Worm (Caenorhabditis elegans) whole organism, young adult: ENCODE data around the gene F26A1.7.
A peak's percentile ranks its signal among the peaks of the same experiment; 100 is the strongest.

Experiments used
- B0336.3 ChIP-seq: fragments of 200-800 bp; sonication (Bioruptor generic); IDR thresholded peaks from 2 replicates; pipeline ENCODE4 v1.3.6; 2022; ENCODE audit warnings: missing genetic modification characterization, missing compliant biosample characterization
- C17E4.6 ChIP-seq: fragments of 200-800 bp; sonication (Bioruptor generic); IDR thresholded peaks from 2 replicates; pipeline ENCODE4 v1.3.6; 2022; ENCODE audit warnings: missing genetic modification reagents, missing genetic modification characterization, missing compliant biosample characterization
- F33H1.4 ChIP-seq: fragments of 200-800 bp; sonication (Bioruptor generic); IDR thresholded peaks from 2 replicates; pipeline ENCODE4 v1.3.6; 2022; ENCODE audit warnings: missing genetic modification reagents, missing genetic modification characterization, missing compliant biosample characterization
- F37B4.10 ChIP-seq: fragments of 200-800 bp; sonication (Bioruptor generic); IDR thresholded peaks from 2 replicates; pipeline ENCODE4 v1.3.6; 2022; ENCODE audit warnings: missing genetic modification characterization, missing compliant biosample characterization
- F39B2.1 ChIP-seq: fragments of 200-800 bp; sonication (Bioruptor generic); IDR thresholded peaks from 2 replicates; pipeline ENCODE4 v1.3.6; 2022; ENCODE audit warnings: missing genetic modification reagents, missing genetic modification characterization, missing compliant biosample characterization
- K11D2.4 ChIP-seq: fragments of 200-800 bp; sonication (Bioruptor generic); IDR thresholded peaks from 2 replicates; pipeline ENCODE4 v1.3.6; 2022; ENCODE audit warnings: missing genetic modification reagents, missing genetic modification characterization, missing compliant biosample characterization
- T07F8.4 ChIP-seq: sonication (generic microtip); optimal IDR thresholded peaks from 2 replicates; lab custom pipeline; 2016; ENCODE audit warnings: mild to moderate bottlenecking, missing genetic modification characterization, moderate library complexity, missing compliant biosample characterization
- T26A5.8 ChIP-seq: sonication (generic microtip); optimal IDR thresholded peaks from 2 replicates; lab custom pipeline; 2016; ENCODE audit warnings: missing genetic modification characterization, missing compliant biosample characterization
- Y95B8A.8 ChIP-seq: fragments of 200-800 bp; sonication (Bioruptor generic); IDR thresholded peaks from 2 replicates; pipeline ENCODE4 v1.3.6; 2022; ENCODE audit warnings: missing genetic modification reagents, missing genetic modification characterization, missing compliant biosample characterization
- aptf-3 ChIP-seq: fragments of 200-800 bp; sonication (Bioruptor generic); IDR thresholded peaks from 2 replicates; pipeline ENCODE4 v1.3.6; 2022; ENCODE audit warnings: missing genetic modification characterization, missing compliant biosample characterization
- bed-2 ChIP-seq: fragments of 200-800 bp; sonication (Bioruptor generic); IDR thresholded peaks from 2 replicates; pipeline ENCODE4 v1.3.6; 2022; ENCODE audit warnings: missing genetic modification reagents, missing genetic modification characterization, missing compliant biosample characterization
- ceh-79 ChIP-seq: sonication (generic microtip); optimal IDR thresholded peaks from 2 replicates; lab custom pipeline; 2017; ENCODE audit warnings: mild to moderate bottlenecking, missing genetic modification characterization, missing compliant biosample characterization
- die-1 ChIP-seq: sonication (generic microtip); optimal IDR thresholded peaks from 2 replicates; lab custom pipeline; 2016; ENCODE audit warnings: missing genotype, mild to moderate bottlenecking, missing genetic modification characterization, missing compliant biosample characterization
- dox-1 ChIP-seq: fragments of 200-800 bp; sonication (Bioruptor generic); IDR thresholded peaks from 2 replicates; pipeline ENCODE4 v1.3.6; 2022; ENCODE audit warnings: missing genetic modification reagents, missing genetic modification characterization, missing compliant biosample characterization
- dpl-1 ChIP-seq: fragments of 150-350 bp; optimal IDR thresholded peaks from 2 replicates; lab custom pipeline; 2014; ENCODE audit warnings: missing biosample characterization, missing genetic modification reagents, missing genetic modification characterization
- ets-4 ChIP-seq: fragments of 200-800 bp; sonication (Bioruptor generic); optimal IDR thresholded peaks from 2 replicates; lab custom pipeline; 2018; ENCODE audit warnings: mild to moderate bottlenecking, missing genetic modification characterization, missing compliant biosample characterization
- him-1 ChIP-seq: sonication (generic microtip); optimal IDR thresholded peaks from 2 replicates; lab custom pipeline; 2016; ENCODE audit warnings: missing genotype, missing genetic modification reagents, missing genetic modification characterization, missing compliant biosample characterization
- let-607 ChIP-seq, 2 experiments: fragments of 200-800 bp in 1 of 2; sonication (Bioruptor generic) in 1 of 2; sonication (generic microtip) in 1 of 2; optimal IDR thresholded peaks; 2 replicates each; lab custom pipeline; 2016 to 2018; ENCODE audit warnings: mild to moderate bottlenecking in 2 of 2, missing compliant biosample characterization in 2 of 2, missing genetic modification characterization in 2 of 2, moderate library complexity in 2 of 2, missing genotype in 1 of 2
- lin-35 ChIP-seq, 3 experiments: fragments of 150-350 bp in 2 of 3; sonication (generic microtip) in 1 of 3; optimal IDR thresholded peaks; 2 replicates each; lab custom pipeline; 2014 to 2018; ENCODE audit warnings: missing biosample characterization in 3 of 3, missing genetic modification characterization in 3 of 3, missing genetic modification reagents in 3 of 3
- lin-40 ChIP-seq: sonication (generic microtip); optimal IDR thresholded peaks from 2 replicates; lab custom pipeline; 2016; ENCODE audit warnings: missing genetic modification characterization, mild to moderate bottlenecking, missing compliant biosample characterization, missing genotype, missing genetic modification reagents
- lin-54 ChIP-seq: fragments of 200-800 bp; sonication (Bioruptor generic); optimal IDR thresholded peaks from 2 replicates; lab custom pipeline; 2018; ENCODE audit warnings: mild to moderate bottlenecking, missing genetic modification characterization, missing compliant biosample characterization
- nfya-1 ChIP-seq: sonication (generic microtip); optimal IDR thresholded peaks from 2 replicates; lab custom pipeline; 2017; ENCODE audit warnings: antibody characterized with exemption, missing compliant biosample characterization, missing genetic modification characterization, borderline replicate concordance; ENCODE audit not compliant: insufficient read depth
- nfya-2 ChIP-seq: fragments of 200-800 bp; sonication (Bioruptor generic); IDR thresholded peaks from 2 replicates; pipeline ENCODE4 v1.3.6; 2022; ENCODE audit warnings: missing genetic modification reagents, missing genetic modification characterization, missing compliant biosample characterization
- nhr-80 ChIP-seq: sonication (generic microtip); optimal IDR thresholded peaks from 2 replicates; lab custom pipeline; 2016; ENCODE audit warnings: missing genetic modification characterization, missing compliant biosample characterization
- nhr-90 ChIP-seq: sonication (generic microtip); optimal IDR thresholded peaks from 2 replicates; lab custom pipeline; 2016; ENCODE audit warnings: missing genotype, mild to moderate bottlenecking, missing genetic modification characterization, missing compliant biosample characterization
- rcor-1 ChIP-seq: fragments of 200-800 bp; sonication (Bioruptor generic); IDR thresholded peaks from 2 replicates; pipeline ENCODE4 v1.3.6; 2022; ENCODE audit warnings: missing genetic modification reagents, missing genetic modification characterization, missing compliant biosample characterization
- rec-8 ChIP-seq, 2 experiments: sonication (generic microtip); optimal IDR thresholded peaks; 2 replicates each; lab custom pipeline; 2016; ENCODE audit warnings: mild to moderate bottlenecking in 2 of 2, missing genetic modification characterization in 2 of 2, missing genetic modification reagents in 2 of 2, missing genotype in 2 of 2, missing biosample characterization in 1 of 2, missing compliant biosample characterization in 1 of 2, moderate library complexity in 1 of 2
- sdz-38 ChIP-seq: sonication (generic microtip); optimal IDR thresholded peaks from 2 replicates; lab custom pipeline; 2016; ENCODE audit warnings: missing genotype, missing genetic modification characterization, missing compliant biosample characterization
- snpc-1.1 ChIP-seq: sonication (generic microtip); optimal IDR thresholded peaks from 2 replicates; lab custom pipeline; 2017; ENCODE audit warnings: missing genetic modification characterization, mild to moderate bottlenecking, missing compliant biosample characterization, antibody characterized with exemption, moderate library complexity, missing genotype, missing genetic modification reagents; ENCODE audit not compliant: insufficient read depth
- somi-1 ChIP-seq: fragments of 200-800 bp; sonication (Bioruptor generic); optimal IDR thresholded peaks from 2 replicates; lab custom pipeline; 2018; ENCODE audit warnings: mild to moderate bottlenecking, missing genetic modification characterization, missing compliant biosample characterization
- unc-130 ChIP-seq: sonication (generic microtip); optimal IDR thresholded peaks from 2 replicates; lab custom pipeline; 2016; ENCODE audit warnings: missing genetic modification reagents, missing genetic modification characterization, missing compliant biosample characterization
- zfh-2 ChIP-seq: fragments of 200-800 bp; sonication (Bioruptor generic); conservative IDR thresholded peaks from 2 replicates; pipeline ENCODE4 v1.3.6; 2022; ENCODE audit warnings: missing genetic modification reagents, missing genetic modification characterization, missing compliant biosample characterization
- ztf-18 ChIP-seq: sonication (generic microtip); optimal IDR thresholded peaks from 2 replicates; lab custom pipeline; 2016; ENCODE audit warnings: missing genotype, mild to moderate bottlenecking, missing genetic modification characterization, missing compliant biosample characterization
- ztf-25 ChIP-seq: fragments of 200-800 bp; sonication (Bioruptor generic); IDR thresholded peaks from 2 replicates; pipeline ENCODE4 v1.3.6; 2022; ENCODE audit warnings: missing genetic modification reagents, missing genetic modification characterization, missing compliant biosample characterization

The F26A1.7 gene

ce11 chrIII:4819843-4820242, at the start of gene F26A1.7:
Gene F26A1.7, minus strand, starts transcription at chrIII:4819943.
- TF ChIP-seq somi-1 (GFP tag; lab: Kevin White, UChicago) = no peak
- TF ChIP-seq T26A5.8 (tag; lab: Kevin White, UChicago) = no peak
- TF ChIP-seq aptf-3 (GFP tag; lab: Robert Waterston, UW) = no peak
- no peak for TF ChIP-seq F33H1.4 (GFP tag; lab: Robert Waterston, UW)
- no peak for TF ChIP-seq nfya-2 (GFP tag; lab: Robert Waterston, UW)
- no peak for TF ChIP-seq dpl-1 (GFP tag; lab: Kevin White, UChicago)
- TF ChIP-seq ets-4 (GFP tag; lab: Kevin White, UChicago) = no peak
- TF ChIP-seq rcor-1 (GFP tag; lab: Robert Waterston, UW) = no peak
- no peak for TF ChIP-seq bed-2 (GFP tag; lab: Robert Waterston, UW)
- no peak for TF ChIP-seq Y95B8A.8 (GFP tag; lab: Robert Waterston, UW)
- TF ChIP-seq ztf-25 (GFP tag; lab: Robert Waterston, UW) = no peak
- TF ChIP-seq dox-1 (GFP tag; lab: Robert Waterston, UW) = no peak
- TF ChIP-seq nfya-1 (tag; lab: Kevin White, UChicago) = no peak

DNA sequence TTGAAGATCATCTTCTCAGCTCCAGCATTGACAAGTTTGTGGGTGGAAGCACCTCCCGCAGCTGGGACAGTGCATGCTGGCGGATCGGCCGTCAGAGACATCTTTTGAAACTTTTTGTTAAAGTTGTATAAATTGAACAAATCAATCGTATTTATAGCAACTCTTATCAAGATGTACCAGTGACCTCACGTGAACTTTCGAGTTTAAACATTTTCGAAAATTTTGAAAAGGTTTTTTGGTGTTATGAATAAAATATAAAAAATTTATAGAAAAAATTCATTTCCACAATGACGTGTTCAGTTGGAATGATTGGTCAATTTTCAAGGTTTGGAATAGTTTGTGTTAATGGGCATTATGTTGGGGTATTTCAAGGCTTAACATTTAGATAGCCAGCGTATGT, 48.9 kb upstream of the F26A1.7 start, which contains the start of the genes msd-4 and C35D10.3:
Gene msd-4, minus strand, starts transcription at position 101 of the 400 bp plus-strand sequence.
Gene C35D10.3, plus strand, starts transcription at position 279 of the 400 bp plus-strand sequence.
- TF ChIP-seq F39B2.1 (GFP tag; lab: Robert Waterston, UW) (no peak), rec-8 (tag; optimal IDR thresholded peaks at IDR 0.05; lab: Kevin White, UChicago) (no peak), F37B4.10 (no peak), zfh-2 (GFP tag; lab: Robert Waterston, UW) (no peak), him-1 (tag; lab: Kevin White, UChicago) (no peak), nhr-90 (tag; lab: Kevin White, UChicago) (no peak), C17E4.6 (GFP tag; lab: Robert Waterston, UW) (no peak), snpc-1.1 (no peak), ceh-79 (tag; lab: Kevin White, UChicago) (no peak), sdz-38 (tag; lab: Kevin White, UChicago) (no peak), B0336.3 (no peak), lin-35 (GFP tag; optimal IDR thresholded peaks at IDR 0.05; lab: Kevin White, UChicago) (no peak)
- TF ChIP-seq, all 124 proteins: peak for 0

- TF ChIP-seq ztf-18 = no peak
- TF ChIP-seq lin-40 (tag; lab: Kevin White, UChicago) = no peak
These were observed 47.0 kb upstream of the F26A1.7 start, which contains the start of gene C35D10.17 for ce11 chrIII:4866762-4867161. Gene C35D10.17, plus strand, starts transcription at chrIII:4867062.

ce11 chrIII:4863127-4863526, 43.4 kb upstream of the F26A1.7 start, which contains the start of gene coq-8:
Gene coq-8, plus strand, starts transcription at chrIII:4863427.
- TF ChIP-seq die-1 (tag; lab: Kevin White, UChicago) (no peak), lin-40 (tag; lab: Kevin White, UChicago) (no peak), F37B4.10 (no peak)

DNA sequence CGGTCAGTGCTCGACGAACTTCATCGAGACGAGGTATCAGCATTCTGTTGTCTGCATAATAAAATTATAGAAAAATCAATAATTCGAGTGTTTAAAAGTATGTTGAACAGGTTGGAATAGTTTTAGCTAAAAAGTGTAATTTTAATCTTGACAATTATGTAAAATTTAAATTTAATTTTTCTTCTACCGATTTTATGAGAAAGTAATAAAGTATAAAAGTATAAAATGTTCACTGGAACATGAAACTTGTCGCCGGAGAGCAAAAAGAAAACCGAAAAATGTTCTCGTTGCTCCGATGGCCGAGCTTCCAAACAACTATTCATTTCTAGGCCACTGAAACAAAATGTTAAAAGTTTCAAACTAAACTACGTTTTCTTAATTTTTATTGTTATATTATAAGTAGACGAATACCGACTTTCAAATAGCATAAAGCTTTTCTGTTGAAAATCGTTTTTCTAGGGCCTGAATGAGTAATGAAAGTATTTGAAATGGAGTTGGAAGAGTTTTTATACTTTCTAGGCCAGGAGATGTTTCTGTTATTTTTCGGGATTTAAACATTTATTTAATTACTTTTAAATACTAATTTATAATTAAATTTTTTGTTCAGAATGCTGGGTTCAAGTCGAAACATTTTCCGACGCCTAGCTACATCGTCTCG, 42.1 kb upstream of the F26A1.7 start, which contains the start of the genes C35D10.10 and C35D10.5:
Gene C35D10.10, minus strand, starts transcription at position 51 of the 658 bp plus-strand sequence.
Gene C35D10.5, plus strand, starts transcription at position 608 of the 658 bp plus-strand sequence.
- TF ChIP-seq lin-54 (GFP tag; lab: Kevin White, UChicago) = no peak
- no peak for TF ChIP-seq lin-40 (tag; lab: Kevin White, UChicago)
- peak; percentile 10 for TF ChIP-seq unc-130
- TF ChIP-seq nhr-80 (tag; lab: Kevin White, UChicago) = no peak
- TF ChIP-seq let-607 (tag; optimal IDR thresholded peaks at IDR 0.05; lab: Kevin White, UChicago) = no peak
- TF ChIP-seq T07F8.4 (tag; lab: Kevin White, UChicago) = no peak
- peak in 1 of 2 experiments; percentile 20 for TF ChIP-seq rec-8 (tag; optimal IDR thresholded peaks at IDR 0.05; lab: Kevin White, UChicago)
- no peak for TF ChIP-seq K11D2.4 (GFP tag; lab: Robert Waterston, UW)
- TF ChIP-seq, all 124 proteins: peak for 2
